Fruit fly (Drosophila melanogaster): ENCODE results near the gene CG31465.

DNA sequence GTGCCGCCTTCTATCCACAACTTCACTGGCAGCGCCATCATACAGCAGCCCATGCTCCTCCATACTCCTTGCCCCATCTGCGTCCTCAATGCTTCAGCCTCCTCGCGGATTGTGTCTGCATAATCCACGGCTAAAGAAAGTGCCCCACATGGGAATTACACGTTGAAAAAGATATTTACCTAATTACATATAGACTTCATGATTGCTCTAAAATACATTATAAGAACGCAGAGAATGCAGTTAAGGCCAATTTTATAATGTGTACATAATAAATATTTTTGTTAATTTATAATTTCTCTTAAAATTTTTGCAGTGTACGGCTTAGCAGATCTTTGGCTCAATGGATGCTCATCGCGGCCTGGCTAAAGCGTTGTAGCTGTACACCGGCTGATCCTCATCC is 25.0 kb downstream of the CG31465 start:
- TF ChIP-seq Lim3 (GFP tag; IDR thresholded peaks at IDR 0.05) (no peak), HLHmδ (GFP tag; optimal IDR thresholded peaks at IDR 0.05) (no peak), CG4820 (GFP tag; optimal IDR thresholded peaks at IDR 0.05) (no peak), twi (tag; optimal IDR thresholded peaks at IDR 0.05) (no peak), tgo (GFP tag; IDR thresholded peaks at IDR 0.05) (no peak), CHES-1-like (GFP tag; optimal IDR thresholded peaks at IDR 0.05) (no peak), peb (GFP tag; IDR thresholded peaks at IDR 0.05) (no peak), CG10543 (GFP tag; optimal IDR thresholded peaks at IDR 0.05) (no peak), ssp (GFP tag; IDR thresholded peaks at IDR 0.05) (no peak), crol (GFP tag; IDR thresholded peaks at IDR 0.05) (no peak), CG11723 (GFP tag; optimal IDR thresholded peaks at IDR 0.05) (no peak), pan (optimal IDR thresholded peaks at IDR 0.05) (no peak), pan (GFP tag; optimal IDR thresholded peaks at IDR 0.05 in 1 of 2, IDR thresholded peaks at IDR 0.05 in 1 of 2) (no peak)
